Worm (Caenorhabditis elegans) whole organism, young adult: Measurements from ENCODE around the gene str-262.
A peak's percentile ranks its signal among the peaks of the same experiment; 100 is the strongest.

Experiments
- Y79H2A.3 ChIP-seq: fragments of 200-800 bp; sonication (Bioruptor generic); conservative IDR thresholded peaks from 2 replicates; pipeline ENCODE4 v1.3.6; 2022; ENCODE audit warnings: missing genetic modification reagents, missing genetic modification characterization, missing compliant biosample characterization
- ama-1 ChIP-seq, 3 experiments: fragments of 150-350 bp in 1 of 3; sonication (generic microtip) in 2 of 3; optimal IDR thresholded peaks; 2 replicates each; lab custom pipeline; 2014 to 2018; ENCODE audit warnings: missing biosample characterization in 2 of 3, missing genetic modification characterization in 2 of 3, missing genetic modification reagents in 2 of 3
- egrh-3 ChIP-seq: fragments of 200-800 bp; sonication (Bioruptor generic); IDR thresholded peaks from 2 replicates; pipeline ENCODE4 v1.3.6; 2022; ENCODE audit warnings: missing genetic modification reagents, missing genetic modification characterization, missing compliant biosample characterization
- let-607 ChIP-seq, 2 experiments: fragments of 200-800 bp in 1 of 2; sonication (Bioruptor generic) in 1 of 2; sonication (generic microtip) in 1 of 2; optimal IDR thresholded peaks; 2 replicates each; lab custom pipeline; 2016 to 2018; ENCODE audit warnings: mild to moderate bottlenecking in 2 of 2, missing compliant biosample characterization in 2 of 2, missing genetic modification characterization in 2 of 2, moderate library complexity in 2 of 2, missing genotype in 1 of 2
- lin-54 ChIP-seq: fragments of 200-800 bp; sonication (Bioruptor generic); optimal IDR thresholded peaks from 2 replicates; lab custom pipeline; 2018; ENCODE audit warnings: mild to moderate bottlenecking, missing genetic modification characterization, missing compliant biosample characterization
- madf-10 ChIP-seq: sonication (generic microtip); optimal IDR thresholded peaks from 2 replicates; lab custom pipeline; 2016; ENCODE audit warnings: mild to moderate bottlenecking, missing genetic modification characterization, missing compliant biosample characterization
- nhr-90 ChIP-seq: sonication (generic microtip); optimal IDR thresholded peaks from 2 replicates; lab custom pipeline; 2016; ENCODE audit warnings: missing genotype, mild to moderate bottlenecking, missing genetic modification characterization, missing compliant biosample characterization
- pbrm-1 ChIP-seq: fragments of 200-800 bp; sonication (Bioruptor generic); IDR thresholded peaks from 2 replicates; pipeline ENCODE4 v1.3.6; 2022; ENCODE audit warnings: missing genetic modification reagents, missing genetic modification characterization, missing compliant biosample characterization
- rpc-1 ChIP-seq, 2 experiments: fragments of 150-350 bp in 1 of 2; sonication (generic microtip) in 1 of 2; optimal IDR thresholded peaks; 2 replicates each; lab custom pipeline; 2014 to 2018; ENCODE audit warnings: missing biosample characterization in 1 of 2, missing genetic modification characterization in 1 of 2, missing genetic modification reagents in 1 of 2, missing genotype in 1 of 2
- tbp1 ChIP-seq: fragments of 200-800 bp; sonication (Bioruptor generic); optimal IDR thresholded peaks from 2 replicates; lab custom pipeline; 2018; ENCODE audit warnings: mild to moderate bottlenecking, missing genetic modification characterization, missing compliant biosample characterization
- tbx-9 ChIP-seq: sonication (generic microtip); optimal IDR thresholded peaks from 2 replicates; lab custom pipeline; 2016; ENCODE audit warnings: borderline replicate concordance, missing genetic modification characterization, inconsistent platforms, missing compliant biosample characterization
- zfh-2 ChIP-seq: fragments of 200-800 bp; sonication (Bioruptor generic); conservative IDR thresholded peaks from 2 replicates; pipeline ENCODE4 v1.3.6; 2022; ENCODE audit warnings: missing genetic modification reagents, missing genetic modification characterization, missing compliant biosample characterization

ce11 chrV:725807-726572 lies 26.6 kb downstream of the str-262 start:
- TF ChIP-seq zfh-2 (GFP tag; lab: Robert Waterston, UW) (0 out of 2 replicates have a peak, but pooled peaks have one; percentile 27), egrh-3 (no peak), let-607 (tag; optimal IDR thresholded peaks at IDR 0.05; lab: Kevin White, UChicago) (no peak), Y79H2A.3 (GFP tag; lab: Robert Waterston, UW) (no peak), madf-10 (tag; lab: Kevin White, UChicago) (no peak), lin-54 (no peak), tbx-9 (tag; lab: Kevin White, UChicago) (no peak), rpc-1 (optimal IDR thresholded peaks at IDR 0.05; lab: Kevin White, UChicago) (no peak), rpc-1 (tag; optimal IDR thresholded peaks at IDR 0.05; lab: Kevin White, UChicago) (no peak), pbrm-1 (GFP tag; lab: Robert Waterston, UW) (no peak), ama-1 (optimal IDR thresholded peaks at IDR 0.05; lab: Kevin White, UChicago) (peak; percentile 86), ama-1 (GFP tag; optimal IDR thresholded peaks at IDR 0.05; lab: Kevin White, UChicago) (no peak), tbp1 (no peak), nhr-90 (tag; lab: Kevin White, UChicago) (peak; percentile 5)
